Fruit fly (Drosophila melanogaster): ENCODE measurements around the gene Es2.

dm6 chrX:8489485-8489970 lies 28.2 kb downstream of the Es2 start, which contains the start of gene otu:
- TF ChIP-seq Jra (GFP tag; optimal IDR thresholded peaks at IDR 0.05): no peak
- TF ChIP-seq Myc (optimal IDR thresholded peaks at IDR 0.05): no peak
- no peak for TF ChIP-seq Hr78 (GFP tag; optimal IDR thresholded peaks at IDR 0.05)
- no peak for TF ChIP-seq CrebA (GFP tag; optimal IDR thresholded peaks at IDR 0.05; ENCODE audit: borderline replicate concordance)
- TF ChIP-seq N (GFP tag; optimal IDR thresholded peaks at IDR 0.05): no peak
- no peak for TF ChIP-seq lola (GFP tag; optimal IDR thresholded peaks at IDR 0.05)
- TF ChIP-seq Rel (GFP tag; optimal IDR thresholded peaks at IDR 0.05): no peak
- TF ChIP-seq Rel (tag; optimal IDR thresholded peaks at IDR 0.05): no peak
- no peak for TF ChIP-seq fru (GFP tag; optimal IDR thresholded peaks at IDR 0.05)
- no peak for TF ChIP-seq usp (GFP tag; optimal IDR thresholded peaks at IDR 0.05)
